Worm (Caenorhabditis elegans) whole organism, young adult: ENCODE data around the gene fbxa-113.

Source experiments
- B0019.2 ChIP-seq: fragments of 200-800 bp; sonication (Bioruptor generic); conservative IDR thresholded peaks from 2 replicates; pipeline ENCODE4 v1.3.6; 2022; ENCODE audit warnings: missing genetic modification reagents, missing genetic modification characterization, missing compliant biosample characterization
- B0035.1 ChIP-seq: sonication (generic microtip); optimal IDR thresholded peaks from 2 replicates; lab custom pipeline; 2016; ENCODE audit warnings: missing genetic modification characterization, mild to moderate bottlenecking, missing compliant biosample characterization, missing genotype, missing genetic modification reagents
- B0336.3 ChIP-seq: fragments of 200-800 bp; sonication (Bioruptor generic); IDR thresholded peaks from 2 replicates; pipeline ENCODE4 v1.3.6; 2022; ENCODE audit warnings: missing genetic modification characterization, missing compliant biosample characterization
- F10E7.11 ChIP-seq: sonication (generic microtip); optimal IDR thresholded peaks from 2 replicates; lab custom pipeline; 2017; ENCODE audit warnings: mild to moderate bottlenecking, missing genetic modification characterization, moderate library complexity, missing compliant biosample characterization
- F33H1.4 ChIP-seq: fragments of 200-800 bp; sonication (Bioruptor generic); IDR thresholded peaks from 2 replicates; pipeline ENCODE4 v1.3.6; 2022; ENCODE audit warnings: missing genetic modification reagents, missing genetic modification characterization, missing compliant biosample characterization
- F49E8.2 ChIP-seq: sonication (generic microtip); optimal IDR thresholded peaks from 3 replicates; lab custom pipeline; 2017; ENCODE audit warnings: missing genetic modification characterization, mild to moderate bottlenecking, missing compliant biosample characterization, antibody characterized with exemption, moderate library complexity; ENCODE audit not compliant: insufficient read depth
- F52B5.7 ChIP-seq: sonication (generic microtip); optimal IDR thresholded peaks from 2 replicates; lab custom pipeline; 2016; ENCODE audit warnings: mild to moderate bottlenecking, missing genetic modification characterization, missing compliant biosample characterization
- F57A8.1 ChIP-seq: fragments of 200-800 bp; sonication (Bioruptor generic); optimal IDR thresholded peaks from 2 replicates; lab custom pipeline; 2018; ENCODE audit warnings: mild to moderate bottlenecking, missing genetic modification characterization, moderate library complexity, missing compliant biosample characterization
- K12H6.12 ChIP-seq: fragments of 200-800 bp; sonication (Bioruptor generic); optimal IDR thresholded peaks from 2 replicates; lab custom pipeline; 2018; ENCODE audit warnings: mild to moderate bottlenecking, missing genetic modification characterization, missing compliant biosample characterization
- Y53F4B.3 ChIP-seq: fragments of 200-800 bp; sonication (Bioruptor generic); IDR thresholded peaks from 2 replicates; pipeline ENCODE4 v1.3.6; 2022; ENCODE audit warnings: missing genetic modification reagents, missing genetic modification characterization, missing compliant biosample characterization
- Y53G8AR.9 ChIP-seq: fragments of 200-800 bp; sonication (Bioruptor generic); conservative IDR thresholded peaks from 2 replicates; pipeline ENCODE4 v1.3.6; 2022; ENCODE audit warnings: missing genetic modification reagents, missing genetic modification characterization, missing compliant biosample characterization
- ama-1 ChIP-seq, 3 experiments: fragments of 150-350 bp in 1 of 3; sonication (generic microtip) in 2 of 3; optimal IDR thresholded peaks; 2 replicates each; lab custom pipeline; 2014 to 2018; ENCODE audit warnings: missing biosample characterization in 2 of 3, missing genetic modification characterization in 2 of 3, missing genetic modification reagents in 2 of 3
- aptf-2 ChIP-seq: fragments of 200-800 bp; sonication (Bioruptor generic); conservative IDR thresholded peaks from 2 replicates; pipeline ENCODE4 v1.3.6; 2022; ENCODE audit warnings: missing genetic modification reagents, missing genetic modification characterization, missing compliant biosample characterization
- atf-7 ChIP-seq: sonication (generic microtip); optimal IDR thresholded peaks from 2 replicates; lab custom pipeline; 2017; ENCODE audit warnings: mild to moderate bottlenecking, missing genetic modification characterization, missing compliant biosample characterization
- athp-1 ChIP-seq: sonication (generic microtip); optimal IDR thresholded peaks from 2 replicates; lab custom pipeline; 2017; ENCODE audit warnings: mild to moderate bottlenecking, missing genetic modification characterization, missing compliant biosample characterization
- bed-1 ChIP-seq: fragments of 200-800 bp; sonication (Bioruptor generic); IDR thresholded peaks from 2 replicates; pipeline ENCODE4 v1.3.6; 2022; ENCODE audit warnings: missing genetic modification reagents, missing genetic modification characterization, missing compliant biosample characterization
- ccch-3 ChIP-seq: fragments of 200-800 bp; sonication (Bioruptor generic); optimal IDR thresholded peaks from 2 replicates; lab custom pipeline; 2018; ENCODE audit warnings: mild to moderate bottlenecking, missing genetic modification characterization, missing compliant biosample characterization
- dpff-1 ChIP-seq: sonication (generic microtip); optimal IDR thresholded peaks from 2 replicates; lab custom pipeline; 2017; ENCODE audit warnings: mild to moderate bottlenecking, missing genetic modification characterization, missing compliant biosample characterization
- dpl-1 ChIP-seq: fragments of 150-350 bp; optimal IDR thresholded peaks from 2 replicates; lab custom pipeline; 2014; ENCODE audit warnings: missing biosample characterization, missing genetic modification reagents, missing genetic modification characterization
- ets-4 ChIP-seq: fragments of 200-800 bp; sonication (Bioruptor generic); optimal IDR thresholded peaks from 2 replicates; lab custom pipeline; 2018; ENCODE audit warnings: mild to moderate bottlenecking, missing genetic modification characterization, missing compliant biosample characterization
- let-526 ChIP-seq: fragments of 200-800 bp; sonication (Bioruptor generic); IDR thresholded peaks from 2 replicates; pipeline ENCODE4 v1.3.6; 2022; ENCODE audit warnings: missing genetic modification reagents, missing genetic modification characterization, missing compliant biosample characterization
- lin-26 ChIP-seq: fragments of 200-800 bp; sonication (Bioruptor generic); IDR thresholded peaks from 2 replicates; pipeline ENCODE4 v1.3.6; 2022; ENCODE audit warnings: missing genetic modification reagents, missing genetic modification characterization, missing compliant biosample characterization
- lin-54 ChIP-seq: fragments of 200-800 bp; sonication (Bioruptor generic); optimal IDR thresholded peaks from 2 replicates; lab custom pipeline; 2018; ENCODE audit warnings: mild to moderate bottlenecking, missing genetic modification characterization, missing compliant biosample characterization
- lsy-27 ChIP-seq: sonication (generic microtip); optimal IDR thresholded peaks from 2 replicates; lab custom pipeline; 2017; ENCODE audit warnings: missing genetic modification characterization, mild to moderate bottlenecking, missing compliant biosample characterization, antibody characterized with exemption, missing genotype, borderline replicate concordance; ENCODE audit not compliant: insufficient read depth
- madf-3 ChIP-seq: fragments of 200-800 bp; sonication (Bioruptor generic); IDR thresholded peaks from 2 replicates; pipeline ENCODE4 v1.3.6; 2022; ENCODE audit warnings: missing genetic modification reagents, missing genetic modification characterization, missing compliant biosample characterization
- mcd-1 ChIP-seq: fragments of 200-800 bp; sonication (Bioruptor generic); IDR thresholded peaks from 2 replicates; pipeline ENCODE4 v1.3.6; 2022; ENCODE audit warnings: missing genetic modification reagents, missing genetic modification characterization, missing compliant biosample characterization
- mxl-1 ChIP-seq: sonication (generic microtip); optimal IDR thresholded peaks from 2 replicates; lab custom pipeline; 2016; ENCODE audit warnings: missing genetic modification characterization, missing compliant biosample characterization
- nhr-179 ChIP-seq: sonication (generic microtip); optimal IDR thresholded peaks from 2 replicates; lab custom pipeline; 2016; ENCODE audit warnings: mild to moderate bottlenecking, missing genetic modification characterization, missing compliant biosample characterization
- nhr-80 ChIP-seq: sonication (generic microtip); optimal IDR thresholded peaks from 2 replicates; lab custom pipeline; 2016; ENCODE audit warnings: missing genetic modification characterization, missing compliant biosample characterization
- nhr-90 ChIP-seq: sonication (generic microtip); optimal IDR thresholded peaks from 2 replicates; lab custom pipeline; 2016; ENCODE audit warnings: missing genotype, mild to moderate bottlenecking, missing genetic modification characterization, missing compliant biosample characterization
- pbrm-1 ChIP-seq: fragments of 200-800 bp; sonication (Bioruptor generic); IDR thresholded peaks from 2 replicates; pipeline ENCODE4 v1.3.6; 2022; ENCODE audit warnings: missing genetic modification reagents, missing genetic modification characterization, missing compliant biosample characterization
- snpc-1.3 ChIP-seq: sonication (generic microtip); optimal IDR thresholded peaks from 2 replicates; lab custom pipeline; 2017; ENCODE audit warnings: missing genetic modification characterization, mild to moderate bottlenecking, missing compliant biosample characterization, antibody characterized with exemption, moderate library complexity, missing genotype, missing genetic modification reagents; ENCODE audit not compliant: insufficient read depth
- snpc-3.4 ChIP-seq: sonication (generic microtip); optimal IDR thresholded peaks from 2 replicates; lab custom pipeline; 2017; ENCODE audit warnings: missing genetic modification characterization, mild to moderate bottlenecking, missing compliant biosample characterization, antibody characterized with exemption, moderate library complexity, missing genotype, missing genetic modification reagents
- unc-130 ChIP-seq: sonication (generic microtip); optimal IDR thresholded peaks from 2 replicates; lab custom pipeline; 2016; ENCODE audit warnings: missing genetic modification reagents, missing genetic modification characterization, missing compliant biosample characterization
- unc-62 ChIP-seq: fragments of 150-350 bp; optimal IDR thresholded peaks from 2 replicates; lab custom pipeline; 2014; ENCODE audit warnings: missing biosample characterization, missing genetic modification reagents, missing genetic modification characterization
- zfh-2 ChIP-seq: fragments of 200-800 bp; sonication (Bioruptor generic); conservative IDR thresholded peaks from 2 replicates; pipeline ENCODE4 v1.3.6; 2022; ENCODE audit warnings: missing genetic modification reagents, missing genetic modification characterization, missing compliant biosample characterization
- ztf-25 ChIP-seq: fragments of 200-800 bp; sonication (Bioruptor generic); IDR thresholded peaks from 2 replicates; pipeline ENCODE4 v1.3.6; 2022; ENCODE audit warnings: missing genetic modification reagents, missing genetic modification characterization, missing compliant biosample characterization
- ztf-26 ChIP-seq: sonication (generic microtip); optimal IDR thresholded peaks from 2 replicates; lab custom pipeline; 2017; ENCODE audit warnings: missing genetic modification characterization, missing compliant biosample characterization
- ztf-28 ChIP-seq: fragments of 200-800 bp; sonication (Bioruptor generic); IDR thresholded peaks from 2 replicates; pipeline ENCODE4 v1.3.6; 2022; ENCODE audit warnings: missing genetic modification reagents, missing genetic modification characterization, missing compliant biosample characterization

Gene fbxa-113

DNA sequence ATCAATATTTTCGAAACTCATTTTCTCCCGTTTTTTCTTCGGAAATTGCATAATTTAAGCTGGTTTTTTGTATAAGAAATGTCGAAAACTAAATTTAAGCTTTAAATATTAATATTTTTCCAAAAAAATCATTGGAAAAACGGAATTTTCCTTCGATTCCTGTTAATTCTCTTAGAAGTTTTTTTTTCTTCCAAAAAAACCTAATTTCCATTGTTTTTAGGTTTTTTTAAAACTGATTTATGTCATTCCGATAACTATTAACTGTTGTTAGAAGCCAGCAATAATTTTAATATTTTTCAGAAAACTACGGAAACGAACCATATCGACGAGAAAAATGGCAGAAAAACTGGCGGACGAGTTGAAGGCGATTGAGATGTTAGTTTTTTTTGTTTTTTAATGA is 1.9 kb upstream of the fbxa-113 start, which contains the start of gene fbxa-114:
fbxa-114 (plus strand) TSS at position 301 of the 400 bp plus-strand sequence.
- TF ChIP-seq dpff-1 (tag; lab: Kevin White, UChicago) (no peak), atf-7 (no peak), athp-1 (tag; lab: Kevin White, UChicago) (no peak), Y53G8AR.9 (no peak)

DNA sequence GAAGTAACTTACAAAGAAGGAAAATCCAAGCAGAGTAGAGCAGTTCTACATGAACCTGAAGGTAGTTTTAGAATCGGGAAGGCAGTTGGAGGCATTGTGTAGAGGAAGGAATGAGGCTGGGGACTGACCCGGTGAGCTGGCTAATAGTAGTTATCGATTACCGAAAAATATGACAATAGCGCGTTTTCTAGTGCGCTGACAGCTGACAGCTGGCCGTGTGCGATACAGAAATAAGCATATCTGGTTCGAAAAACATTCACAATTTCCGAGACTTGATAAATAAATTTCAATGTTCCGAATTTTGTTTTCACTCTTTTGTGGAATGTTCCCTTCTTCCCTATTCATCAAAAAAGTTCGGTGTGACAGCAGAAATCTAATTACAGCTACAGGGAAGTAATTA is 2.9 kb downstream of the fbxa-113 start, which contains the start of the genes fbxb-59 and srbc-34:
fbxb-59 (minus strand) TSS at position 101 of the 400 bp plus-strand sequence.
srbc-34 (plus strand) TSS at position 233 of the 400 bp plus-strand sequence.
- TF ChIP-seq mcd-1 (GFP tag; lab: Robert Waterston, UW) (no peak), nhr-179 (tag; lab: Kevin White, UChicago) (no peak), aptf-2 (GFP tag; lab: Robert Waterston, UW) (no peak)

ce11 chrV:20212584-20212983 is 9.4 kb downstream of the fbxa-113 start, which contains the start of gene Y113G7B.12:
TSS of gene Y113G7B.12 (minus strand) at chrV:20212684.
- no peak for TF ChIP-seq lin-54 (GFP tag; lab: Kevin White, UChicago)
- no peak for TF ChIP-seq nhr-90
- TF ChIP-seq ets-4 (GFP tag; lab: Kevin White, UChicago) = no peak
- no peak for TF ChIP-seq mxl-1 (tag; lab: Kevin White, UChicago)
- TF ChIP-seq B0336.3 (GFP tag; lab: Robert Waterston, UW) = no peak

- TF ChIP-seq snpc-1.3 (tag; lab: Kevin White, UChicago) (no peak), B0336.3 (GFP tag; lab: Robert Waterston, UW) (no peak), mcd-1 (GFP tag; lab: Robert Waterston, UW) (no peak), F49E8.2 (tag; lab: Kevin White, UChicago) (no peak), Y53F4B.3 (GFP tag; lab: Robert Waterston, UW) (no peak), F57A8.1 (no peak), F52B5.7 (tag; lab: Kevin White, UChicago) (no peak), K12H6.12 (tag; lab: Kevin White, UChicago) (no peak), unc-130 (GFP tag; lab: Kevin White, UChicago) (no peak), zfh-2 (no peak), let-526 (GFP tag; lab: Robert Waterston, UW) (no peak), madf-3 (GFP tag; lab: Robert Waterston, UW) (no peak), dpl-1 (GFP tag; lab: Kevin White, UChicago) (no peak), F33H1.4 (GFP tag; lab: Robert Waterston, UW) (no peak), B0035.1 (tag; lab: Kevin White, UChicago) (no peak), nhr-80 (tag; lab: Kevin White, UChicago) (no peak), ztf-25 (GFP tag; lab: Robert Waterston, UW) (no peak)
Measured at ce11 chrV:20213097-20213496, 9.9 kb downstream of the fbxa-113 start.

ce11 chrV:20215197-20215596 is 12.0 kb downstream of the fbxa-113 start, which contains the start of gene Y113G7B.11:
TSS of gene Y113G7B.11 (minus strand) at chrV:20215297.
- TF ChIP-seq bed-1 = no peak
- TF ChIP-seq B0019.2 (GFP tag; lab: Robert Waterston, UW) = no peak
- no peak for TF ChIP-seq ama-1 (optimal IDR thresholded peaks at IDR 0.05; lab: Kevin White, UChicago)
- no peak for TF ChIP-seq ama-1 (GFP tag; optimal IDR thresholded peaks at IDR 0.05; lab: Kevin White, UChicago)
- TF ChIP-seq snpc-3.4 (tag; lab: Kevin White, UChicago) = no peak
- no peak for TF ChIP-seq lsy-27 (tag; lab: Kevin White, UChicago)
- no peak for TF ChIP-seq F10E7.11
- no peak for TF ChIP-seq lin-26 (GFP tag; lab: Robert Waterston, UW)
- no peak for TF ChIP-seq ccch-3 (GFP tag; lab: Kevin White, UChicago)
- no peak for TF ChIP-seq F57A8.1
- TF ChIP-seq B0336.3 (GFP tag; lab: Robert Waterston, UW) = no peak
- TF ChIP-seq unc-62 = no peak
- no peak for TF ChIP-seq ztf-26 (tag; lab: Kevin White, UChicago)
- TF ChIP-seq unc-130 (GFP tag; lab: Kevin White, UChicago) = no peak
- TF ChIP-seq ztf-28 = no peak
- no peak for TF ChIP-seq mcd-1 (GFP tag; lab: Robert Waterston, UW)
- TF ChIP-seq pbrm-1 (GFP tag; lab: Robert Waterston, UW) = no peak
- no peak for TF ChIP-seq dpl-1 (GFP tag; lab: Kevin White, UChicago)
